Worm (Caenorhabditis elegans) whole organism, L4 larva: ENCODE measurements around the gene hpr-9.
A peak's percentile ranks its signal among the peaks of the same experiment; 100 is the strongest.

Experiments
- F10B5.3 ChIP-seq: sonication (generic microtip); optimal IDR thresholded peaks from 2 replicates; lab custom pipeline; 2016; ENCODE audit warnings: mild to moderate bottlenecking, missing genetic modification characterization, missing compliant biosample characterization
- ZK337.2 ChIP-seq: fragments of 200-800 bp; sonication (Bioruptor generic); IDR thresholded peaks from 2 replicates; pipeline ENCODE4 v1.3.6; 2022; ENCODE audit warnings: missing genetic modification reagents, missing genetic modification characterization, missing compliant biosample characterization
- ZK546.5 ChIP-seq, 2 experiments: sonication (generic microtip); optimal IDR thresholded peaks; 2 replicates each; lab custom pipeline; 2017; ENCODE audit warnings: missing biosample characterization in 2 of 2, missing genetic modification characterization in 2 of 2
- aha-1 ChIP-seq: fragments of 150-350 bp; peaks from one replicate; lab custom pipeline; 2014; ENCODE audit warnings: missing biosample characterization, missing genetic modification characterization
- ceh-20 ChIP-seq: fragments of 200-800 bp; sonication (Bioruptor generic); IDR thresholded peaks from 2 replicates; pipeline ENCODE4 v1.3.6; 2022; ENCODE audit warnings: missing genetic modification reagents, missing genetic modification characterization, missing compliant biosample characterization
- ceh-32 ChIP-seq: sonication (generic microtip); optimal IDR thresholded peaks from 2 replicates; lab custom pipeline; 2016; ENCODE audit warnings: mild to moderate bottlenecking, missing genetic modification characterization, missing compliant biosample characterization; ENCODE audit not compliant: poor library complexity
- ceh-44 ChIP-seq: fragments of 200-800 bp; sonication (Bioruptor generic); IDR thresholded peaks from 2 replicates; pipeline ENCODE4 v1.3.6; 2022; ENCODE audit warnings: missing genetic modification reagents, missing genetic modification characterization, missing compliant biosample characterization
- ceh-62 ChIP-seq: sonication (generic microtip); optimal IDR thresholded peaks from 2 replicates; lab custom pipeline; 2017; ENCODE audit warnings: missing biosample characterization, missing genetic modification characterization
- ctbp-1 ChIP-seq: fragments of 200-800 bp; sonication (Bioruptor generic); IDR thresholded peaks from 2 replicates; pipeline ENCODE4 v1.3.6; 2022; ENCODE audit warnings: missing genetic modification reagents, missing genetic modification characterization, missing compliant biosample characterization
- duxl-1 ChIP-seq: sonication (generic microtip); optimal IDR thresholded peaks from 2 replicates; lab custom pipeline; 2016; ENCODE audit warnings: mild to moderate bottlenecking, missing genetic modification characterization, moderate library complexity, missing compliant biosample characterization; ENCODE audit not compliant: poor library complexity
- dve-1 ChIP-seq: sonication (generic microtip); optimal IDR thresholded peaks from 2 replicates; lab custom pipeline; 2017; ENCODE audit warnings: antibody characterized with exemption, mild to moderate bottlenecking, missing genetic modification characterization, missing compliant biosample characterization; ENCODE audit not compliant: insufficient read depth
- fkh-10 ChIP-seq: fragments of 150-350 bp; optimal IDR thresholded peaks from 2 replicates; lab custom pipeline; 2014; ENCODE audit warnings: missing biosample characterization, missing genetic modification reagents, missing genetic modification characterization
- gei-8 ChIP-seq: fragments of 200-800 bp; sonication (Bioruptor generic); optimal IDR thresholded peaks from 2 replicates; lab custom pipeline; 2018; ENCODE audit warnings: mild to moderate bottlenecking, missing genetic modification characterization, missing compliant biosample characterization
- lin-13 ChIP-seq: fragments of 150-350 bp; optimal IDR thresholded peaks from 2 replicates; lab custom pipeline; 2014; ENCODE audit warnings: missing biosample characterization, missing genetic modification reagents, missing genetic modification characterization
- lin-15B ChIP-seq: fragments of 150-350 bp; sonication (generic microtip); optimal IDR thresholded peaks from 3 replicates; lab custom pipeline; 2014; ENCODE audit warnings: missing biosample characterization, missing genetic modification characterization
- lin-29 ChIP-seq: fragments of 200-800 bp; sonication (Bioruptor generic); IDR thresholded peaks from 2 replicates; pipeline ENCODE4 v1.3.6; 2022; ENCODE audit warnings: missing genetic modification reagents, missing genetic modification characterization, missing compliant biosample characterization
- lin-38 ChIP-seq: fragments of 200-800 bp; sonication (Bioruptor generic); IDR thresholded peaks from 2 replicates; pipeline ENCODE4 v1.3.6; 2022; ENCODE audit warnings: missing genetic modification reagents, missing genetic modification characterization, missing compliant biosample characterization
- mep-1 ChIP-seq: fragments of 150-350 bp; sonication (generic microtip); optimal IDR thresholded peaks from 3 replicates; lab custom pipeline; 2014; ENCODE audit warnings: missing biosample characterization, missing genetic modification characterization
- mes-2 ChIP-seq: sonication (generic microtip); optimal IDR thresholded peaks from 2 replicates; lab custom pipeline; 2016; ENCODE audit warnings: missing genotype, mild to moderate bottlenecking, missing genetic modification characterization, missing compliant biosample characterization; ENCODE audit not compliant: poor library complexity, severe bottlenecking
- mxl-3 ChIP-seq: fragments of 200-800 bp; sonication (Bioruptor generic); optimal IDR thresholded peaks from 2 replicates; lab custom pipeline; 2018; ENCODE audit warnings: mild to moderate bottlenecking, missing genetic modification characterization, missing compliant biosample characterization
- nhr-102 ChIP-seq: sonication (generic microtip); optimal IDR thresholded peaks from 2 replicates; lab custom pipeline; 2016; ENCODE audit warnings: mild to moderate bottlenecking, missing genetic modification characterization, moderate library complexity, missing compliant biosample characterization
- nhr-237 ChIP-seq: sonication (generic microtip); optimal IDR thresholded peaks from 2 replicates; lab custom pipeline; 2017; ENCODE audit warnings: missing biosample characterization, missing genetic modification characterization
- php-3 ChIP-seq: fragments of 200-800 bp; sonication (Bioruptor generic); IDR thresholded peaks from 2 replicates; pipeline ENCODE4 v1.3.6; 2022; ENCODE audit warnings: missing genetic modification reagents, missing genetic modification characterization, missing compliant biosample characterization
- saeg-2 ChIP-seq: fragments of 200-800 bp; sonication (Bioruptor generic); IDR thresholded peaks from 2 replicates; pipeline ENCODE4 v1.3.6; 2022; ENCODE audit warnings: missing genetic modification reagents, missing genetic modification characterization, missing compliant biosample characterization
- spr-3 ChIP-seq: fragments of 200-800 bp; sonication (Bioruptor generic); optimal IDR thresholded peaks from 2 replicates; lab custom pipeline; 2018; ENCODE audit warnings: mild to moderate bottlenecking, missing genetic modification characterization, missing compliant biosample characterization
- tra-1 ChIP-seq: fragments of 200-800 bp; sonication (Bioruptor generic); IDR thresholded peaks from 2 replicates; pipeline ENCODE4 v1.3.6; 2022; ENCODE audit warnings: missing genetic modification reagents, missing genetic modification characterization, missing compliant biosample characterization
- unc-62 ChIP-seq, 3 experiments: fragments of 150-350 bp in 1 of 3; sonication (generic microtip); optimal IDR thresholded peaks in 2 of 3; peaks in 1 of 3; 1 replicate in 1 of 3; 2 replicates in 2 of 3; lab custom pipeline; 2014 to 2017; ENCODE audit warnings: missing biosample characterization in 3 of 3, missing genetic modification characterization in 3 of 3, missing genetic modification reagents in 3 of 3, missing genotype in 1 of 3
- zip-2 ChIP-seq: fragments of 150-350 bp; optimal IDR thresholded peaks from 2 replicates; lab custom pipeline; 2014; ENCODE audit warnings: missing biosample characterization, missing genetic modification characterization
- ztf-11 ChIP-seq: fragments of 150-350 bp; optimal IDR thresholded peaks from 2 replicates; lab custom pipeline; 2014; ENCODE audit warnings: missing biosample characterization, missing genetic modification characterization

The hpr-9 gene

ce11 chrIII:10621208-10621607, at the start of gene hpr-9, which contains the start of gene lron-10 (continued):
- TF ChIP-seq zip-2 (tag; lab: Kevin White, UChicago) (peak; percentile 32), nhr-102 (tag; lab: Kevin White, UChicago) (peak; percentile 83), lin-29 (GFP tag; lab: Robert Waterston, UW) (peak; percentile 62; the same call in 1 of the 2 replicates)

- TF ChIP-seq lin-15B (no peak), tra-1 (GFP tag; lab: Robert Waterston, UW) (0 out of 2 replicates have a peak, but pooled peaks have one; percentile 8)
Measured at ce11 chrIII:10575320-10575719, 46.0 kb upstream of the hpr-9 start, which contains the start of gene Y45F3A.4. Gene Y45F3A.4 (minus strand): TSS chrIII:10575420.

- TF ChIP-seq lin-38 (GFP tag; lab: Robert Waterston, UW), result 0 out of 2 replicates have a peak, but pooled peaks have one; percentile 24
- TF ChIP-seq, all 104 proteins: peak for 1; not testable (repeated sequence) for 103
Measured at ce11 chrIII:10576316-10576715, 45.0 kb upstream of the hpr-9 start.

ce11 chrIII:10577782-10578181, 43.6 kb upstream of the hpr-9 start:
- peak in 1 of 2 experiments; percentile 72 for TF ChIP-seq unc-62 (GFP tag; optimal IDR thresholded peaks at IDR 0.05 in 1 of 2; lab: Kevin White, UChicago)
- no peak for TF ChIP-seq unc-62 (tag; optimal IDR thresholded peaks at IDR 0.05; lab: Kevin White, UChicago)
- no peak for TF ChIP-seq ceh-44 (GFP tag; lab: Robert Waterston, UW)

ce11 chrIII:10578873-10579272, 42.5 kb upstream of the hpr-9 start:
- TF ChIP-seq duxl-1, result no peak
- no peak for TF ChIP-seq nhr-237 (tag; lab: Kevin White, UChicago)
- no peak for TF ChIP-seq F10B5.3
- TF ChIP-seq lin-13 (GFP tag; lab: Kevin White, UChicago), result no peak
- TF ChIP-seq mep-1 (tag; lab: Kevin White, UChicago), result no peak
- TF ChIP-seq dve-1, result no peak
- TF ChIP-seq php-3, result no peak
- no peak for TF ChIP-seq gei-8 (GFP tag; lab: Kevin White, UChicago)
- TF ChIP-seq spr-3 (GFP tag; lab: Kevin White, UChicago), result no peak
- no peak for TF ChIP-seq fkh-10
- no peak for TF ChIP-seq mxl-3
- no peak for TF ChIP-seq saeg-2 (GFP tag; lab: Robert Waterston, UW)
- TF ChIP-seq ztf-11 (tag; lab: Kevin White, UChicago), result no peak

ce11 chrIII:10580206-10580605, 41.1 kb upstream of the hpr-9 start:
- TF ChIP-seq fkh-10 (no peak), ceh-62 (tag; lab: Kevin White, UChicago) (no peak), ZK337.2 (GFP tag; lab: Robert Waterston, UW) (no peak), aha-1 (tag; lab: Kevin White, UChicago) (peak; percentile 71), ceh-32 (tag; lab: Kevin White, UChicago) (no peak), ZK546.5 (tag; optimal IDR thresholded peaks at IDR 0.05; lab: Kevin White, UChicago) (no peak), mes-2 (tag; lab: Kevin White, UChicago) (no peak), ztf-11 (tag; lab: Kevin White, UChicago) (no peak)

- TF ChIP-seq ctbp-1 (GFP tag; lab: Robert Waterston, UW) (0 out of 2 replicates have a peak, but pooled peaks have one; percentile 37), ceh-20 (GFP tag; lab: Robert Waterston, UW) (no peak)
- TF ChIP-seq, all 104 proteins: peak for 1
Measured at ce11 chrIII:10583483-10583882, 37.9 kb upstream of the hpr-9 start.
